Fruit fly (Drosophila melanogaster) whole organism, adult: Measurements from ENCODE around the gene foi.
A peak's percentile ranks its signal among the peaks of the same experiment; 100 is the strongest.

ENCODE experiments used
- CG11617 ChIP-seq: fragments of 200-800 bp; sonication (Bioruptor generic); optimal IDR thresholded peaks from 2 replicates; lab custom pipeline; 2017; ENCODE audit warnings: mild to moderate bottlenecking, missing biosample characterization, missing genetic modification reagents, missing genetic modification characterization
- CG12768 ChIP-seq: fragments of 200-800 bp; sonication (Bioruptor generic); optimal IDR thresholded peaks from 2 replicates; lab custom pipeline; 2017; ENCODE audit warnings: missing biosample characterization, missing genetic modification characterization, mild to moderate bottlenecking, moderate library complexity, missing genetic modification reagents
- CG14711 ChIP-seq: fragments of 200-800 bp; sonication (Bioruptor generic); optimal IDR thresholded peaks from 2 replicates; lab custom pipeline; 2018; ENCODE audit warnings: missing biosample characterization, mild to moderate bottlenecking, missing genetic modification characterization, moderate library complexity
- CG1620 ChIP-seq: fragments of 200-800 bp; sonication (Bioruptor generic); optimal IDR thresholded peaks from 2 replicates; lab custom pipeline; 2016; ENCODE audit warnings: missing biosample characterization, missing genetic modification characterization
- CG33017 ChIP-seq: fragments of 200-800 bp; sonication (Bioruptor generic); optimal IDR thresholded peaks from 2 replicates; lab custom pipeline; 2018; ENCODE audit warnings: missing biosample characterization, mild to moderate bottlenecking, missing genetic modification characterization, moderate library complexity
- CG5204 ChIP-seq: fragments of 200-800 bp; sonication (Bioruptor generic); optimal IDR thresholded peaks from 2 replicates; lab custom pipeline; 2016; ENCODE audit warnings: missing biosample characterization, missing genetic modification characterization
- CG7045 ChIP-seq: fragments of 200-800 bp; sonication (Bioruptor generic); optimal IDR thresholded peaks from 2 replicates; lab custom pipeline; 2017; ENCODE audit warnings: missing biosample characterization, mild to moderate bottlenecking, missing genetic modification characterization
- CG7101 ChIP-seq: fragments of 200-800 bp; sonication (Bioruptor generic); optimal IDR thresholded peaks from 2 replicates; lab custom pipeline; 2018; ENCODE audit warnings: missing biosample characterization, mild to moderate bottlenecking, missing genetic modification characterization, moderate library complexity
- Clk ChIP-seq: fragments of 200-800 bp; sonication (Bioruptor generic); optimal IDR thresholded peaks from 2 replicates; lab custom pipeline; 2017; ENCODE audit warnings: missing biosample characterization, missing genetic modification characterization
- Crg-1 ChIP-seq: fragments of 200-800 bp; sonication (Bioruptor generic); optimal IDR thresholded peaks from 2 replicates; lab custom pipeline; 2016; ENCODE audit warnings: missing biosample characterization, missing genetic modification characterization
- Hr96 ChIP-seq: fragments of 200-800 bp; sonication (Bioruptor generic); optimal IDR thresholded peaks from 2 replicates; lab custom pipeline; 2016; ENCODE audit warnings: missing biosample characterization, missing genetic modification characterization
- Mnt ChIP-seq: fragments of 200-800 bp; sonication (Bioruptor generic); optimal IDR thresholded peaks from 2 replicates; lab custom pipeline; 2016; ENCODE audit warnings: missing biosample characterization, mild to moderate bottlenecking, missing genetic modification characterization
- bab1 ChIP-seq: fragments of 200-800 bp; sonication (Bioruptor generic); optimal IDR thresholded peaks from 3 replicates; lab custom pipeline; 2019; ENCODE audit warnings: missing biosample characterization, mild to moderate bottlenecking, missing genetic modification characterization, moderate library complexity
- cic ChIP-seq: fragments of 200-800 bp; sonication (Bioruptor generic); optimal IDR thresholded peaks from 2 replicates; lab custom pipeline; 2017; ENCODE audit warnings: missing biosample characterization, mild to moderate bottlenecking, missing genetic modification characterization, moderate library complexity
- cnc ChIP-seq, 2 experiments: fragments of >200 bp; optimal IDR thresholded peaks; 2 replicates each; lab custom pipeline; 2017
- kay ChIP-seq: fragments of 200-800 bp; sonication (Bioruptor generic); peaks from one replicate; lab custom pipeline; 2016; ENCODE audit warnings: missing biosample characterization, missing genetic modification characterization, borderline replicate concordance
- ovo ChIP-seq: fragments of 200-800 bp; sonication (Bioruptor generic); optimal IDR thresholded peaks from 2 replicates; lab custom pipeline; 2016; ENCODE audit warnings: missing biosample characterization, missing genetic modification characterization
- pad ChIP-seq: fragments of 200-800 bp; sonication (Bioruptor generic); optimal IDR thresholded peaks from 3 replicates; lab custom pipeline; 2017; ENCODE audit warnings: missing biosample characterization, missing genetic modification characterization, mild to moderate bottlenecking, moderate library complexity, missing genetic modification reagents
- tj ChIP-seq: fragments of 200-800 bp; sonication (Bioruptor generic); optimal IDR thresholded peaks from 3 replicates; lab custom pipeline; 2017; ENCODE audit warnings: missing biosample characterization, mild to moderate bottlenecking, missing genetic modification characterization, moderate library complexity
- toe ChIP-seq: fragments of 200-800 bp; sonication (Bioruptor generic); optimal IDR thresholded peaks from 2 replicates; lab custom pipeline; 2016; ENCODE audit warnings: missing biosample characterization, missing genetic modification characterization

The foi gene

DNA sequence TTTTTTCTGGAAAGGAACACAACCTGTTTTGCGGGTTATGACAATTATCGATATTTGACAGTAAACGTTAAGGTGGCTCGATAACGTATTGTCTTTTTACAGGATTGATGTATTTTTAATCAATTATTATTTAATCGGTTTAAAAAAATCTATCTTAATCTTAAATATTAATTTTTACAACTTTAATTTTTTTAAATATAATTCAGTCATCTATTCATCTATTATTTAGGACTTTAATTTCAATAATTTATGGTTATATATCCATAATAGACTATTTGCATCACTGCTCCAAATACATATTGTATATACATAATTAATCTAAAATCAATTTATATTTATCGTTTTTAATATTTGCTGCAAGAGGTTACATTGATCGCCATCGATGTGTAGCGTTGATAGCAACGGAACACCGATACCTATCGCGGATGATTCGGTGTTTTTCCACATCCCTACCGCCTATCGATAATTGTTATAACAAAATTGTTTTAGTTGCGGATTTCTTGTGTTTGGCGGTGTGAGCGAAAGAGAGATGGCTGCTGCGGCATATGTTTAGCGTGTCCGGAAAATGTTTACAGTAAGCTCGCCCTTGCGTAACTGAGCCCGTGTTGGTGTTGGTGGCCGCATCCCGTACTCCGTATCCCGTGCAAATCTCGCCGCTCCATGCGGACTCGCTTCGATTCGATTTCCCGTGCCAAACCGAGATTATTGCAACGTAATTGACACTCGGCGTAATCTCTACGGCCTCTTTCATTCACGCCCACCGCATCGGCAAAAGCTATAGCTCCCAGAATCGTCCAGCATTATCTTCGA is at the start of gene foi, which contains the start of gene GstO1:
Gene foi, plus strand, starts transcription at position 429 of the 810 bp plus-strand sequence.
Gene GstO1, minus strand, starts transcription at position 51 of the 810 bp plus-strand sequence.
- TF ChIP-seq kay = peak; percentile 62
- peak; percentile 57 for TF ChIP-seq bab1 (GFP tag; lab: Kevin White, UChicago)
- peak; percentile 84 for TF ChIP-seq cic (GFP tag; lab: Kevin White, UChicago)
- peak; percentile 65 for TF ChIP-seq tj (GFP tag; lab: Kevin White, UChicago)
- peak; percentile 52 for TF ChIP-seq Crg-1
- peak; percentile 32 for TF ChIP-seq ovo (GFP tag; lab: Kevin White, UChicago)
- peak; percentile 19 for TF ChIP-seq CG33017 (tag; lab: Kevin White, UChicago)
- peak; percentile 56 for TF ChIP-seq CG14711 (tag; lab: Kevin White, UChicago)
- TF ChIP-seq Clk (GFP tag; lab: Kevin White, UChicago) = no peak
- no peak for TF ChIP-seq toe (GFP tag; lab: Kevin White, UChicago)
- no peak for TF ChIP-seq Hr96 (GFP tag; lab: Kevin White, UChicago)
- TF ChIP-seq CG7045 (GFP tag; lab: Kevin White, UChicago) = peak; percentile 11
- peak; percentile 35 for TF ChIP-seq CG1620 (GFP tag; lab: Kevin White, UChicago)
- TF ChIP-seq CG11617 = peak; percentile 48
- no peak for TF ChIP-seq CG5204 (GFP tag; lab: Kevin White, UChicago)
- TF ChIP-seq Mnt = peak; percentile 57
- peak; percentile 59 for TF ChIP-seq CG7101
- TF ChIP-seq CG12768 (GFP tag; lab: Kevin White, UChicago) = peak; percentile 22
- peak; percentile 5 for TF ChIP-seq pad (GFP tag; lab: Kevin White, UChicago)

DNA sequence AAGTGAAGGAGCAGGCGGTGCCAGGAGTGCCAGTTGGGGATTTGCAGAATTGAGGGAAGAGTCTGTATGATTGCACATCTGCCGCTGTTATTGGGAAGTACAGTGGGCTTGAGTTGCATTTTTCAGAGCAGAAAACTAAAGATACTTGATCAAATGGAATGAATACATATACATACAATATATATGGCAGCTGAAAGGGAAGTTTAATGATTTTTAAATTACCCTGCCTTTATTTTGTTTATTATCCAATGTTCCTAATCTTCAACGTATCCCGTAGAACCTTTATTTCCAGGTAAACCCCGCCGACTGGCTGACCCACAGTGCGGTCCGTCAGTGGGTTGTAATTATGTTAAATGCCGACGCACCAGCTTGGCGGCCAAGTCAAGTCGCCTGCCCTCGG is 44.1 kb upstream of the foi start:
- TF ChIP-seq CG33017 (tag; lab: Kevin White, UChicago) (no peak), ovo (GFP tag; lab: Kevin White, UChicago) (no peak), Clk (GFP tag; lab: Kevin White, UChicago) (no peak), CG7045 (GFP tag; lab: Kevin White, UChicago) (no peak), toe (GFP tag; lab: Kevin White, UChicago) (no peak), CG5204 (GFP tag; lab: Kevin White, UChicago) (no peak), Crg-1 (no peak), CG12768 (GFP tag; lab: Kevin White, UChicago) (no peak), CG14711 (tag; lab: Kevin White, UChicago) (no peak), tj (GFP tag; lab: Kevin White, UChicago) (no peak), cic (GFP tag; lab: Kevin White, UChicago) (no peak)

dm6 chr3L:8506975-8507441 is 18.0 kb upstream of the foi start, which contains the start of gene CG43163:
TSS of gene CG43163 (minus strand) at chr3L:8507146.
- TF ChIP-seq CG7101 = peak; percentile 48
- no peak for TF ChIP-seq tj (GFP tag; lab: Kevin White, UChicago)
- TF ChIP-seq CG11617 = peak; percentile 1
- TF ChIP-seq Mnt = peak; percentile 18
- TF ChIP-seq bab1 (GFP tag; lab: Kevin White, UChicago) = peak; percentile 40
- TF ChIP-seq CG1620 (GFP tag; lab: Kevin White, UChicago) = no peak
- TF ChIP-seq CG33017 (tag; lab: Kevin White, UChicago) = peak; percentile 12
- no peak for TF ChIP-seq CG12768 (GFP tag; lab: Kevin White, UChicago)
- peak; percentile 47 for TF ChIP-seq CG14711 (tag; lab: Kevin White, UChicago)
- TF ChIP-seq toe (GFP tag; lab: Kevin White, UChicago) = no peak

DNA sequence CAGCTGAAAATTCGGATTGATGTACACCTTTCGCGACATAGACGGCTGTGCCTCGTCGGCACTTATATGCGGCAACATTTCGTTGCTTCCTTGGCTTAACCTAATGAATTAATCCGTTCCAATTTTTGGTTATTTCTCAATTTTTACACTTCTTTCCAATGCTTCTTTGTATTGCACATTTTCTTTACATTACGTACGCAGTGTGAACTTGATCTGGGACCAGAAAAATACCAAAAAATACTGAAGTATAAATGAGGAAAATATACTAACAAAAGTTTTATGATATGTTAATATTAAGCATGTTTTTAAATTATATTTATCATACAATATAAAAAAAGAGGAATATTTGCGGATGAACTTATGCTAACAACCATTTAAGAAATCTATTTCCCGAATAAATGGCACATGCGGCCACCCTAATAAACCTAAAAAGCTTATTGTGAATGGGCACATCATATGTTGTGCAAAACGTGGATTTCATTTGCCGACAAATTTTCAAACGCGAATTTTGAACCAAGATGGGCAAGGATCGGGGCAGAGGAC is 15.4 kb upstream of the foi start, which contains the start of the genes ZC3H3 and Pus7:
Gene ZC3H3, minus strand, starts transcription at position 197 of the 543 bp plus-strand sequence.
Gene Pus7, plus strand, starts transcription at position 437 of the 543 bp plus-strand sequence.
- TF ChIP-seq kay (no peak), CG14711 (tag; lab: Kevin White, UChicago) (peak; percentile 57), bab1 (GFP tag; lab: Kevin White, UChicago) (peak; percentile 45), CG11617 (peak; percentile 25), tj (GFP tag; lab: Kevin White, UChicago) (peak; percentile 13), Mnt (peak; percentile 76), CG5204 (GFP tag; lab: Kevin White, UChicago) (no peak), CG7101 (peak; percentile 35), CG33017 (tag; lab: Kevin White, UChicago) (peak; percentile 13)

- TF ChIP-seq cnc (optimal IDR thresholded peaks at IDR 0.05; lab: Kevin White, UChicago) (no peak), bab1 (GFP tag; lab: Kevin White, UChicago) (no peak), CG14711 (tag; lab: Kevin White, UChicago) (no peak), CG1620 (GFP tag; lab: Kevin White, UChicago) (no peak), ovo (GFP tag; lab: Kevin White, UChicago) (no peak)
Observed at dm6 chr3L:8512428-8512827, 12.6 kb upstream of the foi start, which contains the start of gene CG6765. TSS of gene CG6765 (plus strand) at chr3L:8512767.

DNA sequence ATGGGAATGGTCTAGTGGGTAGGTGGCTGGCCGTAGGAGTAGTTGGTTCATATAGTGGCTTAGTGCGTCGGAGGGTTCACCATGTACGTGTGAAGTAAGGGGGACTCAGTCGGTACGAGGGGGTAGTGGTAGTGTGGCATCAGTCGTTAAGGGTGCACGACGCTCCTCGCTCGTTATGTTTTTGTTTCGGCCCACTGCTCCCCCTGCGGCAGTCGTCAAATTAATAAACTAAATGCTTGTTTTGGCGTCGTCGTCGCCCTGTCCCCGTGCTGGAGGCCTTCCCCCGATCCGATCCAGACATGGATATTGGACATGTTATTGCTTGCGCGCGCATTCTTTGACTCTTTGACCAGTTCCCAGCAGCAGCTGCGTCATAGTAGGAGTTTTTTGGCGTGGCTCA is 11.8 kb upstream of the foi start:
- TF ChIP-seq CG11617 (no peak), bab1 (GFP tag; lab: Kevin White, UChicago) (no peak), toe (GFP tag; lab: Kevin White, UChicago) (no peak), CG14711 (tag; lab: Kevin White, UChicago) (no peak), cnc (optimal IDR thresholded peaks at IDR 0.05; lab: Kevin White, UChicago) (no peak), pad (GFP tag; lab: Kevin White, UChicago) (no peak), tj (GFP tag; lab: Kevin White, UChicago) (no peak), kay (no peak), CG5204 (GFP tag; lab: Kevin White, UChicago) (no peak), Mnt (no peak), CG12768 (GFP tag; lab: Kevin White, UChicago) (no peak), Clk (GFP tag; lab: Kevin White, UChicago) (no peak), Crg-1 (no peak), CG33017 (tag; lab: Kevin White, UChicago) (no peak), CG7045 (GFP tag; lab: Kevin White, UChicago) (no peak), CG7101 (no peak), ovo (GFP tag; lab: Kevin White, UChicago) (no peak), CG1620 (GFP tag; lab: Kevin White, UChicago) (no peak), Hr96 (GFP tag; lab: Kevin White, UChicago) (no peak), cic (GFP tag; lab: Kevin White, UChicago) (no peak)
